Fruit fly (Drosophila melanogaster) whole organism, embryonic: ENCODE measurements around the gene CG8851.

Source experiments
- BEAF-32 ChIP-seq: fragments of 200-800 bp; sonication (Bioruptor generic); optimal IDR thresholded peaks from 3 replicates; lab custom pipeline; 2017; ENCODE audit warnings: missing biosample characterization, missing genetic modification characterization, mild to moderate bottlenecking, moderate library complexity, missing genetic modification reagents
- Bteb2 ChIP-seq: fragments of 200-800 bp; sonication (Bioruptor generic); optimal IDR thresholded peaks from 2 replicates; lab custom pipeline; 2016; ENCODE audit warnings: missing biosample characterization, missing genetic modification characterization
- CG10267 ChIP-seq: fragments of 200-800 bp; sonication (Bioruptor generic); optimal IDR thresholded peaks from 2 replicates; lab custom pipeline; 2018; ENCODE audit warnings: missing biosample characterization, mild to moderate bottlenecking, missing genetic modification characterization, moderate library complexity
- CG13296 ChIP-seq: fragments of 200-800 bp; sonication (Bioruptor generic); optimal IDR thresholded peaks from 3 replicates; lab custom pipeline; 2018; ENCODE audit warnings: missing biosample characterization, mild to moderate bottlenecking, missing genetic modification characterization
- CG14441 ChIP-seq: fragments of 200-800 bp; sonication (Bioruptor generic); IDR thresholded peaks from 2 replicates; pipeline ENCODE4 v1.3.6; 2022; ENCODE audit warnings: missing biosample characterization, missing genetic modification characterization
- CG15269 ChIP-seq: fragments of 200-800 bp; sonication (Bioruptor generic); optimal IDR thresholded peaks from 2 replicates; lab custom pipeline; 2018; ENCODE audit warnings: missing biosample characterization, mild to moderate bottlenecking, missing genetic modification characterization, moderate library complexity
- CG16813 ChIP-seq: fragments of 200-800 bp; sonication (Bioruptor generic); IDR thresholded peaks from 3 replicates; pipeline ENCODE4 v1.3.6; 2022; ENCODE audit warnings: missing biosample characterization, missing genetic modification characterization; ENCODE audit not compliant: partially characterized antibody
- CG17361 ChIP-seq: fragments of 200-800 bp; sonication (Bioruptor generic); IDR thresholded peaks from 3 replicates; pipeline ENCODE4 v1.3.6; 2022; ENCODE audit warnings: missing biosample characterization, missing genetic modification characterization
- CG17385 ChIP-seq: fragments of 200-800 bp; sonication (Bioruptor generic); optimal IDR thresholded peaks from 3 replicates; lab custom pipeline; 2018; ENCODE audit warnings: missing biosample characterization, mild to moderate bottlenecking, missing genetic modification characterization
- CG33213 ChIP-seq: fragments of 200-800 bp; sonication (Bioruptor generic); optimal IDR thresholded peaks from 3 replicates; lab custom pipeline; 2016; ENCODE audit warnings: missing biosample characterization, missing genetic modification characterization
- CG34376 ChIP-seq: fragments of 200-800 bp; sonication (Bioruptor generic); optimal IDR thresholded peaks from 2 replicates; lab custom pipeline; 2018; ENCODE audit warnings: missing biosample characterization, mild to moderate bottlenecking, missing genetic modification characterization
- CG3847 ChIP-seq: fragments of 200-800 bp; sonication (Bioruptor generic); IDR thresholded peaks from 2 replicates; pipeline ENCODE4 v1.3.6; 2022; ENCODE audit warnings: missing biosample characterization, missing genetic modification characterization
- CG3995 ChIP-seq: fragments of 200-800 bp; sonication (Bioruptor generic); optimal IDR thresholded peaks from 3 replicates; lab custom pipeline; 2016; ENCODE audit warnings: missing biosample characterization, missing genetic modification characterization
- CG4328 ChIP-seq: fragments of 200-800 bp; sonication (Bioruptor generic); optimal IDR thresholded peaks from 3 replicates; lab custom pipeline; 2017; ENCODE audit warnings: missing biosample characterization, missing genetic modification reagents, missing genetic modification characterization
- CG4424 ChIP-seq: fragments of 200-800 bp; sonication (Bioruptor generic); optimal IDR thresholded peaks from 3 replicates; lab custom pipeline; 2016; ENCODE audit warnings: missing biosample characterization, missing genetic modification characterization
- CG6654 ChIP-seq: fragments of 200-800 bp; sonication (Bioruptor generic); optimal IDR thresholded peaks from 2 replicates; lab custom pipeline; 2017; ENCODE audit warnings: missing biosample characterization, mild to moderate bottlenecking, missing genetic modification characterization
- CG6683 ChIP-seq: fragments of 200-800 bp; sonication (Bioruptor generic); optimal IDR thresholded peaks from 2 replicates; lab custom pipeline; 2017; ENCODE audit warnings: missing biosample characterization, mild to moderate bottlenecking, missing genetic modification characterization, missing genetic modification reagents
- CG7786 ChIP-seq: fragments of 200-800 bp; sonication (Bioruptor generic); optimal IDR thresholded peaks from 2 replicates; lab custom pipeline; 2016; ENCODE audit warnings: missing biosample characterization, missing genetic modification characterization
- CG7839 ChIP-seq: fragments of 200-800 bp; sonication (Bioruptor generic); optimal IDR thresholded peaks from 3 replicates; lab custom pipeline; 2018; ENCODE audit warnings: missing biosample characterization, mild to moderate bottlenecking, missing genetic modification characterization, moderate library complexity
- CG7987 ChIP-seq: fragments of 200-800 bp; sonication (Bioruptor generic); optimal IDR thresholded peaks from 2 replicates; lab custom pipeline; 2018; ENCODE audit warnings: missing biosample characterization, mild to moderate bottlenecking, missing genetic modification characterization, moderate library complexity
- CG8089 ChIP-seq: fragments of 200-800 bp; sonication (Bioruptor generic); optimal IDR thresholded peaks from 3 replicates; lab custom pipeline; 2016; ENCODE audit warnings: missing biosample characterization, missing genetic modification characterization
- CG8765 ChIP-seq: fragments of 200-800 bp; sonication (Bioruptor generic); IDR thresholded peaks from 2 replicates; pipeline ENCODE4 v1.3.6; 2022; ENCODE audit warnings: missing biosample characterization, missing genetic modification characterization
- CG8924 ChIP-seq: fragments of 200-800 bp; optimal IDR thresholded peaks from 3 replicates; lab custom pipeline; 2019; ENCODE audit warnings: missing biosample characterization, mild to moderate bottlenecking, missing genetic modification characterization, moderate library complexity
- CG9437 ChIP-seq: fragments of 200-800 bp; sonication (Bioruptor generic); optimal IDR thresholded peaks from 2 replicates; lab custom pipeline; 2018; ENCODE audit warnings: missing biosample characterization, mild to moderate bottlenecking, missing genetic modification characterization
- CG9932 ChIP-seq: fragments of 200-800 bp; sonication (Bioruptor generic); IDR thresholded peaks from 2 replicates; pipeline ENCODE4 v1.3.6; 2022; ENCODE audit warnings: missing biosample characterization, missing genetic modification characterization
- Dek ChIP-seq: fragments of 200-800 bp; sonication (Bioruptor generic); optimal IDR thresholded peaks from 3 replicates; lab custom pipeline; 2019; ENCODE audit warnings: missing biosample characterization, mild to moderate bottlenecking, missing genetic modification characterization, moderate library complexity
- Doc2 ChIP-seq: fragments of 200-800 bp; sonication (Bioruptor generic); IDR thresholded peaks from 2 replicates; pipeline ENCODE4 v1.3.6; 2022; ENCODE audit warnings: missing biosample characterization, missing genetic modification characterization
- Jarid2 ChIP-seq: fragments of 200-800 bp; sonication (Bioruptor generic); optimal IDR thresholded peaks from 3 replicates; lab custom pipeline; 2017; ENCODE audit warnings: mild to moderate bottlenecking, missing biosample characterization, missing genetic modification reagents, missing genetic modification characterization
- Lhr ChIP-seq: fragments of 200-800 bp; sonication (Bioruptor generic); optimal IDR thresholded peaks from 3 replicates; lab custom pipeline; 2017; ENCODE audit warnings: mild to moderate bottlenecking, missing biosample characterization, missing genetic modification reagents, missing genetic modification characterization
- Max ChIP-seq: fragments of 200-800 bp; sonication (Bioruptor generic); optimal IDR thresholded peaks from 2 replicates; lab custom pipeline; 2016; ENCODE audit warnings: missing biosample characterization, mild to moderate bottlenecking, missing genetic modification characterization
- Mrtf ChIP-seq: fragments of 200-800 bp; sonication (Bioruptor generic); IDR thresholded peaks from 3 replicates; pipeline ENCODE4 v1.3.6; 2022; ENCODE audit warnings: missing biosample characterization, missing genetic modification characterization
- Ptx1 ChIP-seq: fragments of 200-800 bp; sonication (Bioruptor generic); IDR thresholded peaks from 2 replicates; pipeline ENCODE4 v1.3.6; 2022; ENCODE audit warnings: missing biosample characterization, missing genetic modification characterization
- Stat92E ChIP-seq, 3 experiments: fragments of >200 bp in 2 of 3; fragments of 200-800 bp in 1 of 3; sonication (Bioruptor generic) in 1 of 3; optimal IDR thresholded peaks; 2 replicates each; lab custom pipeline; 2017 to 2019; ENCODE audit warnings: missing biosample characterization in 3 of 3, missing genetic modification characterization in 3 of 3, mild to moderate bottlenecking in 1 of 3, moderate library complexity in 1 of 3
- YL-1 ChIP-seq: fragments of 200-800 bp; sonication (Bioruptor generic); optimal IDR thresholded peaks from 3 replicates; lab custom pipeline; 2017; ENCODE audit warnings: missing biosample characterization, mild to moderate bottlenecking, missing genetic modification characterization
- ato ChIP-seq: fragments of 200-800 bp; sonication (Bioruptor generic); IDR thresholded peaks from 2 replicates; pipeline ENCODE4 v1.3.6; 2022; ENCODE audit warnings: missing biosample characterization, missing genetic modification characterization; ENCODE audit not compliant: partially characterized antibody
- dati ChIP-seq: fragments of 200-800 bp; sonication (Bioruptor generic); IDR thresholded peaks from 2 replicates; pipeline ENCODE4 v1.3.6; 2022; ENCODE audit warnings: missing biosample characterization, missing genetic modification characterization
- eyg ChIP-seq: fragments of 200-800 bp; sonication (Bioruptor generic); optimal IDR thresholded peaks from 3 replicates; lab custom pipeline; 2016; ENCODE audit warnings: missing biosample characterization, missing genetic modification characterization
- fru ChIP-seq: fragments of >200 bp; optimal IDR thresholded peaks from 2 replicates; lab custom pipeline; 2017
- gem ChIP-seq: fragments of 200-800 bp; sonication (Bioruptor generic); optimal IDR thresholded peaks from 2 replicates; lab custom pipeline; 2019; ENCODE audit warnings: missing biosample characterization, mild to moderate bottlenecking, missing genetic modification characterization, moderate library complexity
- grau ChIP-seq: fragments of 200-800 bp; optimal IDR thresholded peaks from 3 replicates; lab custom pipeline; 2019; ENCODE audit warnings: missing biosample characterization, mild to moderate bottlenecking, missing genetic modification characterization, moderate library complexity
- gsb-n ChIP-seq: fragments of 200-800 bp; sonication (Bioruptor generic); optimal IDR thresholded peaks from 3 replicates; lab custom pipeline; 2018; ENCODE audit warnings: missing biosample characterization, mild to moderate bottlenecking, missing genetic modification characterization
- maf-S ChIP-seq: fragments of 200-800 bp; sonication (Bioruptor generic); optimal IDR thresholded peaks from 2 replicates; lab custom pipeline; 2016; ENCODE audit warnings: missing biosample characterization, missing genetic modification characterization
- mam ChIP-seq: fragments of 200-800 bp; sonication (Bioruptor generic); optimal IDR thresholded peaks from 3 replicates; lab custom pipeline; 2016; ENCODE audit warnings: missing biosample characterization, missing genetic modification characterization
- org-1 ChIP-seq: fragments of 200-800 bp; sonication (Bioruptor generic); optimal IDR thresholded peaks from 2 replicates; lab custom pipeline; 2017; ENCODE audit warnings: missing biosample characterization, missing genetic modification characterization
- phol ChIP-seq: fragments of 200-800 bp; sonication (Bioruptor generic); optimal IDR thresholded peaks from 3 replicates; lab custom pipeline; 2018; ENCODE audit warnings: missing biosample characterization, mild to moderate bottlenecking, missing genetic modification characterization, moderate library complexity
- rib ChIP-seq: fragments of 200-800 bp; sonication (Bioruptor generic); IDR thresholded peaks from 2 replicates; pipeline ENCODE4 v1.3.6; 2022; ENCODE audit warnings: missing biosample characterization, missing genetic modification characterization
- ro ChIP-seq: fragments of 200-800 bp; sonication (Bioruptor generic); IDR thresholded peaks from 2 replicates; pipeline ENCODE4 v1.3.6; 2022; ENCODE audit warnings: missing biosample characterization, missing genetic modification characterization
- scrt ChIP-seq: fragments of 200-800 bp; sonication (Bioruptor generic); optimal IDR thresholded peaks from 2 replicates; lab custom pipeline; 2018; ENCODE audit warnings: missing biosample characterization, mild to moderate bottlenecking, missing genetic modification characterization, moderate library complexity
- sens ChIP-seq: fragments of 200-800 bp; sonication (Bioruptor generic); peaks from one replicate; lab custom pipeline; 2016; ENCODE audit warnings: missing biosample characterization, missing genetic modification characterization
- ttk ChIP-seq: fragments of 200-800 bp; sonication (Bioruptor generic); IDR thresholded peaks from 2 replicates; pipeline ENCODE4 v2.1.2; 2022; ENCODE audit warnings: missing biosample characterization, missing genetic modification characterization
- vvl ChIP-seq: fragments of 200-800 bp; sonication (Bioruptor generic); IDR thresholded peaks from 2 replicates; pipeline ENCODE4 v1.3.6; 2022; ENCODE audit warnings: missing biosample characterization, missing genetic modification characterization

Gene CG8851

DNA sequence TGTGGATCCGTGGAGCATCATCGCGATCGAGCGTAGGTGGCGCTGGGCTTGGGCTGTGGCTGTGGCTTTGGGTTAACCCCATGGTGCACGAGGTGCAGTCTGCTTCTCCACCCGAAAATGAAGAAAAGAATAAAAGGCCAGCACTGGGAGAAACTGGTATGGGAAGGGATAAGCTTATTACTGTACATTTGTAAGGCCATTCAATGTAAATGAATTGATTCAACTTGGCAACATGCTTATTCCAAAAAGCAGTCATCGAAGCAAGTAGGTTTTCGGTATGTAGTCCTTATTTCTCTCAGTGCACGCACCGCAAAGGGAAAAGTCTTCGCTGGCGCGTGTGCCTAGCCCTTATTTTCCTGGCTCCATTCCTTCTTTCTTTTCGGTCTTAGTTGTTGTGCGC is 47.1 kb downstream of the CG8851 start (continued):
- TF ChIP-seq CG13296 (GFP tag; lab: Kevin White, UChicago) (no peak), maf-S (GFP tag; lab: Kevin White, UChicago) (no peak), Lhr (GFP tag; lab: Kevin White, UChicago) (peak; percentile 0), Mrtf (GFP tag; lab: Robert Waterston, UW) (0 out of 3 replicates have a peak, but pooled peaks have one; percentile 19), gsb-n (tag; lab: Kevin White, UChicago) (peak; percentile 41), phol (peak; percentile 56), Jarid2 (GFP tag; lab: Kevin White, UChicago) (no peak), ttk (GFP tag; lab: Robert Waterston, UW) (0 out of 2 replicates have a peak, but pooled peaks have one; percentile 28), scrt (GFP tag; lab: Kevin White, UChicago) (no peak), CG6654 (GFP tag; lab: Kevin White, UChicago) (no peak), ro (GFP tag; lab: Robert Waterston, UW) (no peak), YL-1 (GFP tag; lab: Kevin White, UChicago) (no peak), grau (tag; lab: Kevin White, UChicago) (peak; percentile 24), CG6683 (GFP tag; lab: Kevin White, UChicago) (no peak), CG17361 (GFP tag; lab: Robert Waterston, UW) (peak; percentile 62; the same call in 2 of the 3 replicates), rib (GFP tag; lab: Robert Waterston, UW) (no peak), gem (tag; lab: Kevin White, UChicago) (peak; percentile 62), Bteb2 (GFP tag; lab: Kevin White, UChicago) (no peak), CG3995 (GFP tag; lab: Kevin White, UChicago) (no peak), ato (GFP tag; lab: Robert Waterston, UW) (no peak), CG9437 (no peak), CG15269 (tag; lab: Kevin White, UChicago) (no peak), CG3847 (GFP tag; lab: Robert Waterston, UW) (no peak), mam (GFP tag; lab: Kevin White, UChicago) (no peak), CG17385 (GFP tag; lab: Kevin White, UChicago) (peak; percentile 13), CG7839 (tag; lab: Kevin White, UChicago) (peak; percentile 53), CG34376 (GFP tag; lab: Kevin White, UChicago) (no peak), sens (GFP tag; lab: Kevin White, UChicago) (peak; percentile 79), CG4424 (peak; percentile 54), CG8765 (GFP tag; lab: Robert Waterston, UW) (no peak), BEAF-32 (GFP tag; lab: Kevin White, UChicago) (no peak), CG10267 (tag; lab: Kevin White, UChicago) (peak; percentile 51), CG7987 (no peak), CG9932 (no peak), Dek (tag; lab: Kevin White, UChicago) (no peak), vvl (GFP tag; lab: Robert Waterston, UW) (peak; percentile 67), CG8089 (GFP tag; lab: Kevin White, UChicago) (peak; percentile 13), dati (GFP tag; lab: Robert Waterston, UW) (0 out of 2 replicates have a peak, but pooled peaks have one; percentile 7), Ptx1 (GFP tag; lab: Robert Waterston, UW) (peak; percentile 32; the same call in 1 of the 2 replicates), Max (GFP tag; lab: Kevin White, UChicago) (peak; percentile 15), CG4328 (GFP tag; lab: Kevin White, UChicago) (no peak), CG16813 (no peak), org-1 (GFP tag; lab: Kevin White, UChicago) (no peak), eyg (no peak), Doc2 (GFP tag; lab: Robert Waterston, UW) (no peak), Stat92E (GFP tag; optimal IDR thresholded peaks at IDR 0.05; lab: Kevin White, UChicago) (no peak), CG14441 (GFP tag; lab: Robert Waterston, UW) (no peak), CG7786 (GFP tag; lab: Kevin White, UChicago) (no peak), fru (lab: Kevin White, UChicago) (no peak), CG8924 (tag; lab: Kevin White, UChicago) (peak; percentile 8), CG33213 (GFP tag; lab: Kevin White, UChicago) (no peak)
